Worm (Caenorhabditis elegans) whole organism, young adult: ENCODE results near the gene C25F9.4.

Experiments
- fkh-3 ChIP-seq: sonication (generic microtip); optimal IDR thresholded peaks from 2 replicates; lab custom pipeline; 2016; ENCODE audit warnings: mild to moderate bottlenecking, missing genetic modification characterization, missing compliant biosample characterization
- let-607 ChIP-seq, 2 experiments: fragments of 200-800 bp in 1 of 2; sonication (Bioruptor generic) in 1 of 2; sonication (generic microtip) in 1 of 2; optimal IDR thresholded peaks; 2 replicates each; lab custom pipeline; 2016 to 2018; ENCODE audit warnings: mild to moderate bottlenecking in 2 of 2, missing compliant biosample characterization in 2 of 2, missing genetic modification characterization in 2 of 2, moderate library complexity in 2 of 2, missing genotype in 1 of 2
- sea-2 ChIP-seq: fragments of 200-800 bp; sonication (Bioruptor generic); IDR thresholded peaks from 2 replicates; pipeline ENCODE4 v1.3.6; 2022; ENCODE audit warnings: missing genetic modification characterization, missing compliant biosample characterization

DNA sequence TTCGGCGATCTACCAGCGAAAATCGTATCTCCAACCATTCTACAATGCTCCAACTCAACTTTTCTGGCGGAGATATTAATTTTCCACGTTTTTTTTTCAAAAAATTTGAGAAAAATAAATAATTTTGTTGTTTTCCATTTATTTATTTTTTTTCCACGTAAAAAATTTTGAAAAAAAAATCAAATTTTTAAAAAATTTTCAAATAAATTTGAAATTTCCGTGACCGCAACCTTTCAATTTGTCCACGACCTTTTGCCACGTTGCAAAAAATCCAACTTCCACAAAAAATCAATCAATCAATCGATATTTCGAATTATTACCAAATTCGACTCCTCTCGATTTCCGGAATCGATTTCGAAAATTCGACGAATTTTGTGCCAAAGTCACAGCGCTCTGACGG, 45.1 kb downstream of the C25F9.4 start, which contains the start of gene Y43F8A.2:
- TF ChIP-seq sea-2 (no peak), let-607 (tag; optimal IDR thresholded peaks at IDR 0.05; lab: Kevin White, UChicago) (no peak), fkh-3 (tag; lab: Kevin White, UChicago) (no peak)
